Fruit fly (Drosophila melanogaster) whole organism, prepupa: ENCODE results near the gene Snoo.

Experiments
- CG10631 ChIP-seq: fragments of 200-800 bp; sonication (Bioruptor generic); optimal IDR thresholded peaks from 2 replicates; lab custom pipeline; 2016; ENCODE audit warnings: missing biosample characterization, missing genetic modification characterization
- CG10669 ChIP-seq: fragments of 200-800 bp; sonication (Bioruptor generic); optimal IDR thresholded peaks from 3 replicates; lab custom pipeline; 2018; ENCODE audit warnings: missing biosample characterization, mild to moderate bottlenecking, missing genetic modification characterization, moderate library complexity
- CG11294 ChIP-seq: fragments of 200-800 bp; sonication (Bioruptor generic); IDR thresholded peaks from 2 replicates; pipeline ENCODE4 v1.3.6; 2022; ENCODE audit warnings: missing biosample characterization, missing genetic modification characterization
- CG11902 ChIP-seq: fragments of 200-800 bp; sonication (Bioruptor generic); optimal IDR thresholded peaks from 3 replicates; lab custom pipeline; 2016; ENCODE audit warnings: missing biosample characterization, missing genetic modification characterization
- CG15336 ChIP-seq: fragments of 200-800 bp; sonication (Bioruptor generic); IDR thresholded peaks from 2 replicates; pipeline ENCODE4 v1.3.6; 2022; ENCODE audit warnings: missing biosample characterization, missing genetic modification characterization
- CG1621 ChIP-seq: fragments of 200-800 bp; sonication (Bioruptor generic); optimal IDR thresholded peaks from 3 replicates; lab custom pipeline; 2018; ENCODE audit warnings: missing biosample characterization, mild to moderate bottlenecking, missing genetic modification characterization
- CG16779 ChIP-seq: fragments of 200-800 bp; sonication (Bioruptor generic); optimal IDR thresholded peaks from 3 replicates; lab custom pipeline; 2017; ENCODE audit warnings: missing biosample characterization, mild to moderate bottlenecking, missing genetic modification characterization
- CG32006 ChIP-seq: fragments of 200-800 bp; sonication (Bioruptor generic); optimal IDR thresholded peaks from 3 replicates; lab custom pipeline; 2017; ENCODE audit warnings: missing biosample characterization, mild to moderate bottlenecking, missing genetic modification characterization
- CG3919 ChIP-seq: fragments of 200-800 bp; sonication (Bioruptor generic); optimal IDR thresholded peaks from 3 replicates; lab custom pipeline; 2016; ENCODE audit warnings: missing biosample characterization, missing genetic modification characterization
- CG4318 ChIP-seq: fragments of 200-800 bp; sonication (Bioruptor generic); optimal IDR thresholded peaks from 3 replicates; lab custom pipeline; 2017; ENCODE audit warnings: missing biosample characterization, mild to moderate bottlenecking, missing genetic modification characterization
- CG6163 ChIP-seq: fragments of 200-800 bp; sonication (Bioruptor generic); IDR thresholded peaks from 3 replicates; pipeline ENCODE4 v1.3.6; 2022; ENCODE audit warnings: missing biosample characterization, missing genetic modification characterization
- CG7368 ChIP-seq: fragments of 200-800 bp; sonication (Bioruptor generic); optimal IDR thresholded peaks from 3 replicates; lab custom pipeline; 2016; ENCODE audit warnings: missing biosample characterization, missing genetic modification characterization
- CG8119 ChIP-seq: fragments of 200-800 bp; sonication (Bioruptor generic); IDR thresholded peaks from 3 replicates; pipeline ENCODE4 v1.3.6; 2022; ENCODE audit warnings: missing biosample characterization, missing genetic modification characterization
- CG8632 ChIP-seq: fragments of 200-800 bp; sonication (Bioruptor generic); optimal IDR thresholded peaks from 3 replicates; lab custom pipeline; 2016; ENCODE audit warnings: missing biosample characterization, missing genetic modification characterization
- Eip78C ChIP-seq: fragments of 200-800 bp; sonication (Bioruptor generic); peaks from one replicate; lab custom pipeline; 2016; ENCODE audit warnings: missing biosample characterization, missing genetic modification characterization
- Ets96B ChIP-seq: fragments of 200-800 bp; optimal IDR thresholded peaks from 2 replicates; lab custom pipeline; 2019; ENCODE audit warnings: missing biosample characterization, mild to moderate bottlenecking, missing genetic modification characterization, moderate library complexity
- Gug ChIP-seq: fragments of 200-800 bp; sonication (Bioruptor generic); IDR thresholded peaks from 2 replicates; pipeline ENCODE4 v1.3.6; 2022; ENCODE audit warnings: missing biosample characterization, missing genetic modification characterization
- Hr4 ChIP-seq: fragments of 200-800 bp; sonication (Bioruptor generic); optimal IDR thresholded peaks from 3 replicates; lab custom pipeline; 2016; ENCODE audit warnings: missing biosample characterization, missing genetic modification characterization
- Met ChIP-seq: fragments of 200-800 bp; sonication (Bioruptor generic); optimal IDR thresholded peaks from 3 replicates; lab custom pipeline; 2016; ENCODE audit warnings: missing biosample characterization, missing genetic modification characterization
- Sox102F ChIP-seq: fragments of 200-800 bp; sonication (Bioruptor generic); optimal IDR thresholded peaks from 2 replicates; lab custom pipeline; 2016; ENCODE audit warnings: missing biosample characterization, mild to moderate bottlenecking, missing genetic modification characterization
- Sox14 ChIP-seq: fragments of 200-800 bp; sonication (Bioruptor generic); optimal IDR thresholded peaks from 3 replicates; lab custom pipeline; 2016; ENCODE audit warnings: missing biosample characterization, missing genetic modification characterization
- Sox15 ChIP-seq: fragments of 200-800 bp; sonication (Bioruptor generic); optimal IDR thresholded peaks from 3 replicates; lab custom pipeline; 2016; ENCODE audit warnings: missing biosample characterization, missing genetic modification characterization
- achi ChIP-seq: fragments of 200-800 bp; sonication (Bioruptor generic); optimal IDR thresholded peaks from 3 replicates; lab custom pipeline; 2016; ENCODE audit warnings: missing biosample characterization, missing genetic modification characterization
- acj6 ChIP-seq: fragments of 200-800 bp; sonication (Bioruptor generic); optimal IDR thresholded peaks from 3 replicates; lab custom pipeline; 2016; ENCODE audit warnings: missing biosample characterization, missing genetic modification characterization
- cyc ChIP-seq: fragments of 200-800 bp; sonication (Bioruptor generic); optimal IDR thresholded peaks from 3 replicates; lab custom pipeline; 2016; ENCODE audit warnings: missing biosample characterization, missing genetic modification characterization
- dsx ChIP-seq: fragments of 200-800 bp; optimal IDR thresholded peaks from 3 replicates; lab custom pipeline; 2019; ENCODE audit warnings: missing biosample characterization, mild to moderate bottlenecking, missing genetic modification characterization, moderate library complexity; ENCODE audit not compliant: poor library complexity, severe bottlenecking
- eg ChIP-seq: fragments of 200-800 bp; sonication (Bioruptor generic); IDR thresholded peaks from 3 replicates; pipeline ENCODE4 v1.3.6; 2022; ENCODE audit warnings: missing biosample characterization, missing genetic modification characterization
- fkh ChIP-seq: fragments of 200-800 bp; sonication (Bioruptor generic); optimal IDR thresholded peaks from 3 replicates; lab custom pipeline; 2017; ENCODE audit warnings: missing biosample characterization, mild to moderate bottlenecking, missing genetic modification characterization, moderate library complexity
- net ChIP-seq: fragments of 200-800 bp; sonication (Bioruptor generic); optimal IDR thresholded peaks from 3 replicates; lab custom pipeline; 2016; ENCODE audit warnings: missing biosample characterization, missing genetic modification characterization
- pdm3 ChIP-seq: fragments of 200-800 bp; sonication (Bioruptor generic); optimal IDR thresholded peaks from 3 replicates; lab custom pipeline; 2016; ENCODE audit warnings: missing biosample characterization, missing genetic modification characterization
- salr ChIP-seq, 2 experiments: fragments of 200-800 bp; sonication (Bioruptor generic); optimal IDR thresholded peaks; 3 replicates each; lab custom pipeline; 2016 to 2018; ENCODE audit warnings: missing biosample characterization in 2 of 2, missing genetic modification characterization in 2 of 2, mild to moderate bottlenecking in 1 of 2
- ss ChIP-seq, 2 experiments: fragments of 200-800 bp; sonication (Bioruptor generic); optimal IDR thresholded peaks; 2 replicates in 1 of 2; 3 replicates in 1 of 2; lab custom pipeline; 2017 to 2018; ENCODE audit warnings: mild to moderate bottlenecking in 2 of 2, missing biosample characterization in 2 of 2, missing genetic modification characterization in 2 of 2, moderate library complexity in 1 of 2
- svp ChIP-seq: fragments of 200-800 bp; sonication (Bioruptor generic); peaks from one replicate; lab custom pipeline; 2016; ENCODE audit warnings: missing biosample characterization, missing genetic modification characterization
- topi ChIP-seq: fragments of 200-800 bp; sonication (Bioruptor generic); optimal IDR thresholded peaks from 3 replicates; lab custom pipeline; 2016; ENCODE audit warnings: missing biosample characterization, missing genetic modification characterization

Snoo gene

DNA sequence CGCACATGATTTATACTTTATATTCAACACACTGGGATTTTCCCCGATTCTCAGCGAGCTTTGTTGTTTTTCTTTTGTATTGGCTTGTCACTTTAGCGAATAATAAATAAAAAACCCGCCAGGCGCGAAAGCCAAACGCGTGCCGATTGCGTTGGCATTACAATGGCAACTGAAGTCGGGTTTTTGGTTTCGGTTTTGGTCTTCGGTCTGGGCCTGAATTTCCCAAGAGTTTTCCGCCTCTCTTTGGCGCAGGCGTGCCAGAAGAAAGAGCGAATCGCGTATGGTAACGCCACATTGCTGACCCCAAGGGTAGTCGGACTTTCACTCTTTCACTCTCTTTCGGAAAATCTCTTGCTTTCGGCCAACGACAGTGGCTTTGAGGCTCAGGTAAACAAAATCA, 128.9 kb downstream of the Snoo start, which contains the start of gene CG14535 (continued):
- TF ChIP-seq CG1621 (no peak), Sox14 (no peak), achi (GFP tag; lab: Kevin White, UChicago) (no peak)

dm6 chr2L:7851609-7852008, 132.4 kb downstream of the Snoo start:
- no peak for TF ChIP-seq cyc (GFP tag; lab: Kevin White, UChicago)
- TF ChIP-seq CG16779 (tag; lab: Kevin White, UChicago) = no peak
- peak; percentile 1 for TF ChIP-seq CG10631 (GFP tag; lab: Kevin White, UChicago)
- no peak for TF ChIP-seq pdm3 (GFP tag; lab: Kevin White, UChicago)
- no peak for TF ChIP-seq Sox14
- TF ChIP-seq CG6163 (GFP tag; lab: Robert Waterston, UW) = 0 out of 3 replicates have a peak, but pooled peaks have one; percentile 31
- TF ChIP-seq Hr4 (GFP tag; lab: Kevin White, UChicago) = peak; percentile 5
- no peak for TF ChIP-seq topi
- TF ChIP-seq acj6 (GFP tag; lab: Kevin White, UChicago) = no peak
- TF ChIP-seq Eip78C (GFP tag; lab: Kevin White, UChicago) = peak; percentile 45
- peak; percentile 38 for TF ChIP-seq svp (GFP tag; lab: Kevin White, UChicago)
- peak; percentile 12 for TF ChIP-seq Ets96B (tag; lab: Kevin White, UChicago)
- TF ChIP-seq Sox15 (GFP tag; lab: Kevin White, UChicago) = no peak
- no peak for TF ChIP-seq CG1621
- TF ChIP-seq dsx (GFP tag; lab: Kevin White, UChicago) = no peak
- TF ChIP-seq CG32006 (GFP tag; lab: Kevin White, UChicago) = peak; percentile 19
- TF ChIP-seq salr (GFP tag; optimal IDR thresholded peaks at IDR 0.05; lab: Kevin White, UChicago) = no peak
- no peak for TF ChIP-seq Gug (GFP tag; lab: Robert Waterston, UW)
- 0 out of 3 replicates have a peak, but pooled peaks have one; percentile 28 for TF ChIP-seq CG8119 (GFP tag; lab: Robert Waterston, UW)
- TF ChIP-seq fkh (GFP tag; lab: Kevin White, UChicago) = no peak

DNA sequence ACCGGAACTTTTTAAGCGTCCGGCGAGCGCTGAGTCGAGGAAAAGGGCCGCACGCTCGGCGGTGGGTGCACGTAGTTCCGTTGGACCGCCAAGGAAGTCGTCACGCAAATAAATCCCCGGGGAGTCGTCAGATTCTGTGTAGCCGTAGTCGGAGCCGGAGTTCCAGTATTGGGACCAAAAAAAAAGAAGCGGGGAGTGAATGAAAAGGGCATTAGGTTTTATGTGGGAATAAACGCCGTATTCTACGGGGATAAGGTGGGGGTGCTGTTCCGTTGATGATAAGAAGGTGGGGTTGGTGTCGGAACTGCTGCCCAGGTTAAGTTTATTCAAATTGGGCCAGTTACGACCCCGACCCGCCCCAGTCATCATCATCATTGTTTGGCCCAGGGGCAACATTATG, 133.6 kb downstream of the Snoo start:
- no peak for TF ChIP-seq net (GFP tag; lab: Kevin White, UChicago)
- no peak for TF ChIP-seq Ets96B (tag; lab: Kevin White, UChicago)
- no peak for TF ChIP-seq CG11294 (GFP tag; lab: Robert Waterston, UW)
- no peak for TF ChIP-seq CG4318
- TF ChIP-seq eg = no peak
- TF ChIP-seq Met (GFP tag; lab: Kevin White, UChicago) = no peak
- no peak for TF ChIP-seq CG15336 (GFP tag; lab: Robert Waterston, UW)
- TF ChIP-seq CG3919 (GFP tag; lab: Kevin White, UChicago) = no peak
- no peak for TF ChIP-seq CG16779 (tag; lab: Kevin White, UChicago)
- TF ChIP-seq CG10669 = no peak
- TF ChIP-seq Sox102F (GFP tag; lab: Kevin White, UChicago) = no peak
- no peak for TF ChIP-seq CG8632
- TF ChIP-seq svp (GFP tag; lab: Kevin White, UChicago) = no peak
- no peak for TF ChIP-seq CG6163 (GFP tag; lab: Robert Waterston, UW)
- no peak for TF ChIP-seq CG11902 (GFP tag; lab: Kevin White, UChicago)
- no peak for TF ChIP-seq Gug (GFP tag; lab: Robert Waterston, UW)
- TF ChIP-seq CG7368 (GFP tag; lab: Kevin White, UChicago) = no peak
- no peak for TF ChIP-seq CG8119 (GFP tag; lab: Robert Waterston, UW)
- TF ChIP-seq pdm3 (GFP tag; lab: Kevin White, UChicago) = no peak

DNA sequence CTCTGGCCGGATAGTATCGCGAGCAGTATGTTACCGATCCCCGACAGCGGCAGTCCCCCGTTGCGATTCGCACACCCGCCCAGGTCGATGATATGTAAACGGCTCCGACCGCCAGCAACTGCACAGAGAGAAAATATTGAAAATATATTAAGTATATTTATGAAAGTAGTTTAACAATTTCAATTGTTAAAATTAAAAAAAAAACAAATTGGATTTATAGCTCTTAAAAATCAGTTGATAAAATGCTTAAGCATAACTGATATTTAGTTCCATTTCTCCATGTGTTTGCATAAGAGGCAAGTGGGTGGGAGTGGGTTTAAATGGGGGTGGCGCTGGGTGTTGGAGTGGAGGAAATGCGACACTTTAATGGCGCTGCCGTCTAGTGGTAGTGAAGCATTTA, 134.5 kb downstream of the Snoo start:
- peak; percentile 12 for TF ChIP-seq achi (GFP tag; lab: Kevin White, UChicago)
- peak; percentile 35; the same call in 1 of the 3 replicates for TF ChIP-seq CG8119 (GFP tag; lab: Robert Waterston, UW)
- TF ChIP-seq CG32006 (GFP tag; lab: Kevin White, UChicago) = peak; percentile 33
- TF ChIP-seq CG6163 (GFP tag; lab: Robert Waterston, UW) = peak; percentile 37; the same call in 1 of the 3 replicates
- no peak for TF ChIP-seq ss (GFP tag; optimal IDR thresholded peaks at IDR 0.05; lab: Kevin White, UChicago)
- peak; percentile 58 for TF ChIP-seq Eip78C (GFP tag; lab: Kevin White, UChicago)
- TF ChIP-seq CG10631 (GFP tag; lab: Kevin White, UChicago) = peak; percentile 10
- TF ChIP-seq Hr4 (GFP tag; lab: Kevin White, UChicago) = no peak
